Worm (Caenorhabditis elegans): ENCODE data around the gene tmem-131.

- TF ChIP-seq unc-62 (GFP tag; optimal IDR thresholded peaks at IDR 0.05): no peak
- no peak for TF ChIP-seq nhr-27 (tag; optimal IDR thresholded peaks at IDR 0.05)
Observed at ce11 chrIII:4998956-4999425, 1.0 kb upstream of the tmem-131 start, which contains the start of gene smcr-8.
